Fruit fly (Drosophila melanogaster): ENCODE results near the gene Lar.

Gene Lar

DNA sequence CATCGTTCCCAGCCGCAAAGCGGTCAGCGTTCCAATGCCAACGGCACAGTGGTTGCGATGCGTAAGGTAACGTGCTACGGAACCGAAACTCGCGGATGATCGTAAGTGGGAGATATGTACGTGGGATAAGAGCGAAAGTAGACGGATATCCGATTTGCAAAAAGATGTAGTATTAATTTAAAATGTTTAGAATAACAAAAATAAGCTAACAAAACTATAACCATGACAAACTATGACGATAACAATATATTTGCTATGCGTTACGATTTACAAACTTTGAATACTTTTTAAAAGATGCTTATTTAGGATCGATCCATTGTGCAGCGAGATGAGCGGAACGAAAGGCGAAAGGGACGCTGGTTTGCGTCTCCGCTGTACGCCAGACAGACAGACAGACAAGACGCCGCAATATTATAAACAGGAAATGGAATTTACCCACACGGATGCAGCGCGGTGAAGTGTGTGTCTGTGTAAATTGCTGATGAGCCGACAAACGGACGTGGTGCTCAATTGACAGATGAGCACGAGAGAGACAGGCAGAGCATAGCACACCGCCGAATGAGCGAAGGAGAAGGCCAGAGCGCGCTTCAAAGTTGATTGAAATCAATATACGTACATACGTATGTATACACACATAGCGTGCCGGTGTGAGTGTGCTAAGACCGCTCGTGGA is 10.7 kb upstream of the Lar start (continued):
- TF ChIP-seq CG11456 (GFP tag; IDR thresholded peaks at IDR 0.05) (peak; percentile 94), PHDP (tag; optimal IDR thresholded peaks at IDR 0.05) (peak; percentile 95), CG13894 (tag; optimal IDR thresholded peaks at IDR 0.05) (peak; percentile 75), HmgD (GFP tag; optimal IDR thresholded peaks at IDR 0.05) (peak; percentile 63), zen2 (GFP tag; IDR thresholded peaks at IDR 0.05; ENCODE audit: partially characterized antibody) (0 out of 3 replicates have a peak, but pooled peaks have one; percentile 18), Awh (GFP tag; IDR thresholded peaks at IDR 0.05) (peak; percentile 81; the same call in 1 of the 2 replicates), bowl (GFP tag; IDR thresholded peaks at IDR 0.05) (peak; percentile 47; the same call in 1 of the 2 replicates), CG7963 (GFP tag; IDR thresholded peaks at IDR 0.05; ENCODE audit: partially characterized antibody) (no peak), fd64A (GFP tag; optimal IDR thresholded peaks at IDR 0.05) (peak; percentile 81), gce (GFP tag; IDR thresholded peaks at IDR 0.05) (peak; percentile 57), eve (GFP tag; optimal IDR thresholded peaks at IDR 0.05) (no peak), ken (GFP tag; IDR thresholded peaks at IDR 0.05) (peak; percentile 89), CG9215 (GFP tag; IDR thresholded peaks at IDR 0.05) (peak; percentile 95), CG1832 (GFP tag; optimal IDR thresholded peaks at IDR 0.05) (peak; percentile 77), Med (GFP tag) (peak; percentile 99), twi (tag; optimal IDR thresholded peaks at IDR 0.05) (peak; percentile 88), CG12071 (GFP tag; optimal IDR thresholded peaks at IDR 0.05) (peak; percentile 92), da (GFP tag; optimal IDR thresholded peaks at IDR 0.05) (peak; percentile 94), CG8281 (tag; optimal IDR thresholded peaks at IDR 0.05) (peak; percentile 79), YL-1 (GFP tag; optimal IDR thresholded peaks at IDR 0.05) (peak; percentile 24), Max (GFP tag; optimal IDR thresholded peaks at IDR 0.05) (peak; percentile 93), CG4424 (GFP tag; optimal IDR thresholded peaks at IDR 0.05) (peak; percentile 98), Atf-2 (GFP tag; optimal IDR thresholded peaks at IDR 0.05) (peak; percentile 97), trem (tag; optimal IDR thresholded peaks at IDR 0.05) (peak; percentile 91), D19B (GFP tag; optimal IDR thresholded peaks at IDR 0.05) (peak; percentile 92), gsb (GFP tag; IDR thresholded peaks at IDR 0.05) (peak; percentile 90), fu2 (GFP tag; optimal IDR thresholded peaks at IDR 0.05) (peak; percentile 96), sens (GFP tag) (peak; percentile 100), CG7271 (tag; optimal IDR thresholded peaks at IDR 0.05) (no peak), CG3847 (GFP tag; IDR thresholded peaks at IDR 0.05) (peak; percentile 95), CG14710 (tag; optimal IDR thresholded peaks at IDR 0.05) (peak; percentile 94), stwl (tag; optimal IDR thresholded peaks at IDR 0.05) (peak; percentile 16), CG2129 (GFP tag; IDR thresholded peaks at IDR 0.05; ENCODE audit: partially characterized antibody) (no peak), Oaz (GFP tag; IDR thresholded peaks at IDR 0.05) (peak; percentile 86), CG14441 (GFP tag; IDR thresholded peaks at IDR 0.05) (peak; percentile 94), Trl (optimal IDR thresholded peaks at IDR 0.05) (peak; percentile 84 to 89), Trl (GFP tag; optimal IDR thresholded peaks at IDR 0.05) (peak; percentile 92), Side (GFP tag; optimal IDR thresholded peaks at IDR 0.05) (peak; percentile 95), Poxn (GFP tag; IDR thresholded peaks at IDR 0.05) (peak; percentile 84), gem (tag; optimal IDR thresholded peaks at IDR 0.05) (peak; percentile 98), Opbp (GFP tag; IDR thresholded peaks at IDR 0.05; ENCODE audit: partially characterized antibody) (no peak), CG31441 (GFP tag; IDR thresholded peaks at IDR 0.05) (peak; percentile 97), jumu (GFP tag; optimal IDR thresholded peaks at IDR 0.05) (peak; percentile 97), CG10431 (GFP tag; optimal IDR thresholded peaks at IDR 0.05) (peak; percentile 73), tup (GFP tag; optimal IDR thresholded peaks at IDR 0.05) (peak; percentile 85), nerfin-2 (GFP tag; IDR thresholded peaks at IDR 0.05; ENCODE audit: partially characterized antibody) (no peak), dysf (GFP tag; IDR thresholded peaks at IDR 0.05) (peak; percentile 98), Dip2 (GFP tag; IDR thresholded peaks at IDR 0.05) (peak; percentile 67), ara (GFP tag; IDR thresholded peaks at IDR 0.05) (peak; percentile 85), chinmo (GFP tag; IDR thresholded peaks at IDR 0.05; ENCODE audit: partially characterized antibody) (peak; percentile 89)

All from whole organism, embryonic.